5 fruit fly cellular contexts compared by ENCODE assay signal in the genomic region with DNA sequence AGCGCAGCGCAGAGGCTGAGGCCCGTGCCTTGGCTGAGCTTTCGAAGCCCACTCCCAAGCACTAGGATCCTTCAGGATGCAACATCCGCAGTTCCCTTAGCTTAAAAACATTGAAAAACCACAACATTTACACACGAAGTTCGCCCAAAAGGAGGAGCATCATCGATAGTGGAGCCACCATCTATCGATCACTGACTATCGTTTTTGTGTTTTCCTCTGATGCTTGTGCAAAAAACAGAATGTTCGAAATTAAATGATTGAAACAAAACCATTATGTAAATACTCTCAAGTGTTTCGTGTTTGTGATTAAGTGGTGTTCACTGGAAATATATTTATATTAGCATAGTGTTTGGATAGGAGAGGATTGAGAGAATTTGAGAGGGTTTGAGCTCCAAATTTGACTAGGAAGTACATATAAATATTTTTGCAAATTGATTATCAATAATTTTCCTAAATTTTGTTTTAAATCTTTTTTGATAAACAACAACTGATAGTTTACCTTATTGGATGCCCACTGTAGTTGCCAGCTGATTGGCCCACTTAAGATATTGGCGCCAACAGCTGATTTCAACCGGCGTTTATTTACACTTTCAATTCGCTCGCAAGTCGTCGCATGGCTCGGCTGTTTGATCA.
TF ChIP-seq lines count a peak whose summit lies in the region.

A gene (plus strand): TSS at position 580 of the 633 bp plus-strand sequence.

TF ChIP-seq in whole organism, adult, 20 proteins besides CTCF, POLR2A, EP300 and RAD21 (continued from another document):
- TF ChIP-seq Mnt (GFP tag; optimal IDR thresholded peaks at IDR 0.05; lab: Kevin White, UChicago) (peak; percentile 57), bab1 (GFP tag; optimal IDR thresholded peaks at IDR 0.05; lab: Kevin White, UChicago) (peak; percentile 77), toe (GFP tag; optimal IDR thresholded peaks at IDR 0.05; lab: Kevin White, UChicago) (peak; percentile 64), cnc (optimal IDR thresholded peaks at IDR 0.05; lab: Kevin White, UChicago) (no peak)

TF ChIP-seq in whole organism, embryonic, 481 proteins besides CTCF, POLR2A, EP300 and RAD21 (continued from another document and continues in another):
- TF ChIP-seq unc-4 (GFP tag; IDR thresholded peaks at IDR 0.05; lab: Robert Waterston, UW; ENCODE audit: partially characterized antibody) (peak; percentile 48; the same call in 1 of the 2 replicates), CG8290 (GFP tag; optimal IDR thresholded peaks at IDR 0.05; lab: Kevin White, UChicago) (peak; percentile 88), CG8290 (tag; optimal IDR thresholded peaks at IDR 0.05; lab: Kevin White, UChicago) (peak; percentile 38 to 50), CG6765 (GFP tag; optimal IDR thresholded peaks at IDR 0.05; lab: Kevin White, UChicago) (peak; percentile 55), CG8388 (GFP tag; optimal IDR thresholded peaks at IDR 0.05; lab: Kevin White, UChicago) (peak; percentile 81), CG2678 (tag; optimal IDR thresholded peaks at IDR 0.05; lab: Kevin White, UChicago) (peak; percentile 83), Vsx1 (GFP tag; optimal IDR thresholded peaks at IDR 0.05; lab: Kevin White, UChicago) (peak; percentile 92), luna (GFP tag; optimal IDR thresholded peaks at IDR 0.05; lab: Kevin White, UChicago) (no peak), jigr1 (GFP tag; IDR thresholded peaks at IDR 0.05; lab: Robert Waterston, UW) (no peak), lab (GFP tag; optimal IDR thresholded peaks at IDR 0.05; lab: Kevin White, UChicago) (peak; percentile 82), Lim3 (GFP tag; IDR thresholded peaks at IDR 0.05; lab: Robert Waterston, UW) (no peak; the same call in 1 of the 2 replicates), CG11093 (GFP tag; IDR thresholded peaks at IDR 0.05; lab: Robert Waterston, UW) (peak; percentile 66; the same call in 2 of the 3 replicates), CG3847 (GFP tag; IDR thresholded peaks at IDR 0.05; lab: Robert Waterston, UW) (peak; percentile 48), inv (GFP tag; IDR thresholded peaks at IDR 0.05; lab: Robert Waterston, UW; ENCODE audit: partially characterized antibody) (peak; percentile 15; the same call in 1 of the 2 replicates), tup (GFP tag; optimal IDR thresholded peaks at IDR 0.05; lab: Kevin White, UChicago) (peak; percentile 37), nerfin-2 (GFP tag; IDR thresholded peaks at IDR 0.05; lab: Robert Waterston, UW; ENCODE audit: partially characterized antibody) (no peak), dysf (GFP tag; IDR thresholded peaks at IDR 0.05; lab: Robert Waterston, UW) (peak; percentile 78), CG14710 (tag; optimal IDR thresholded peaks at IDR 0.05; lab: Kevin White, UChicago) (peak; percentile 76), jumu (GFP tag; optimal IDR thresholded peaks at IDR 0.05; lab: Kevin White, UChicago) (peak; percentile 43), CG18011 (GFP tag; optimal IDR thresholded peaks at IDR 0.05; lab: Kevin White, UChicago) (peak; percentile 43), CG17385 (GFP tag; optimal IDR thresholded peaks at IDR 0.05; lab: Kevin White, UChicago) (peak; percentile 73), Chrac-16 (GFP tag; optimal IDR thresholded peaks at IDR 0.05; lab: Kevin White, UChicago) (peak; percentile 57), Sox100B (GFP tag; optimal IDR thresholded peaks at IDR 0.05; lab: Kevin White, UChicago) (peak; percentile 82), odd (GFP tag; optimal IDR thresholded peaks at IDR 0.05; lab: Kevin White, UChicago) (peak; percentile 70), abd-A (tag; optimal IDR thresholded peaks at IDR 0.05; lab: Kevin White, UChicago) (no peak), CG6689 (GFP tag; IDR thresholded peaks at IDR 0.05; lab: Robert Waterston, UW) (peak; percentile 67), Dll (GFP tag; IDR thresholded peaks at IDR 0.05; lab: Robert Waterston, UW; ENCODE audit: partially characterized antibody) (peak; percentile 58), CG30403 (GFP tag; optimal IDR thresholded peaks at IDR 0.05; lab: Kevin White, UChicago) (peak; percentile 83)

TF ChIP-seq in whole organism, prepupa, 60 proteins besides CTCF, POLR2A, EP300 and RAD21 (continued from another document and continues in another):
- TF ChIP-seq Ets21C (GFP tag; optimal IDR thresholded peaks at IDR 0.05; lab: Kevin White, UChicago) (peak; percentile 66), net (GFP tag; optimal IDR thresholded peaks at IDR 0.05; lab: Kevin White, UChicago) (peak; percentile 79), CG6276 (GFP tag; optimal IDR thresholded peaks at IDR 0.05; lab: Kevin White, UChicago) (no peak), Hr39 (GFP tag; optimal IDR thresholded peaks at IDR 0.05; lab: Kevin White, UChicago) (peak; percentile 74), dac (GFP tag; optimal IDR thresholded peaks at IDR 0.05; lab: Kevin White, UChicago) (no peak), Met (GFP tag; optimal IDR thresholded peaks at IDR 0.05; lab: Kevin White, UChicago) (peak; percentile 88), Ets96B (tag; optimal IDR thresholded peaks at IDR 0.05; lab: Kevin White, UChicago) (peak; percentile 73), achi (GFP tag; optimal IDR thresholded peaks at IDR 0.05; lab: Kevin White, UChicago) (peak; percentile 78), dsx (GFP tag; optimal IDR thresholded peaks at IDR 0.05; lab: Kevin White, UChicago; ENCODE audit: poor library complexity, severe bottlenecking) (peak; percentile 59), CG8632 (GFP tag; optimal IDR thresholded peaks at IDR 0.05; lab: Kevin White, UChicago) (peak; percentile 74), Smox (GFP tag; optimal IDR thresholded peaks at IDR 0.05; lab: Kevin White, UChicago) (peak; percentile 86), CG7368 (GFP tag; optimal IDR thresholded peaks at IDR 0.05; lab: Kevin White, UChicago) (peak; percentile 63), CG3919 (GFP tag; optimal IDR thresholded peaks at IDR 0.05; lab: Kevin White, UChicago) (peak; percentile 83), Eip93F (GFP tag; optimal IDR thresholded peaks at IDR 0.05; lab: Kevin White, UChicago) (no peak), Eip75B (GFP tag; optimal IDR thresholded peaks at IDR 0.05; lab: Kevin White, UChicago) (peak; percentile 86), CG34406 (GFP tag; optimal IDR thresholded peaks at IDR 0.05; lab: Kevin White, UChicago) (peak; percentile 68), CG1621 (tag; optimal IDR thresholded peaks at IDR 0.05; lab: Kevin White, UChicago) (peak; percentile 70), eg (GFP tag; IDR thresholded peaks at IDR 0.05; lab: Robert Waterston, UW) (peak; percentile 82), CG6792 (GFP tag; optimal IDR thresholded peaks at IDR 0.05; lab: Kevin White, UChicago) (peak; percentile 80), CG32006 (GFP tag; optimal IDR thresholded peaks at IDR 0.05; lab: Kevin White, UChicago) (peak; percentile 73), CG15336 (GFP tag; IDR thresholded peaks at IDR 0.05; lab: Robert Waterston, UW) (peak; percentile 82), Blimp-1 (GFP tag; optimal IDR thresholded peaks at IDR 0.05; lab: Kevin White, UChicago) (peak; percentile 58), CG11762 (GFP tag; optimal IDR thresholded peaks at IDR 0.05; lab: Kevin White, UChicago; ENCODE audit: insufficient read depth) (peak; percentile 47), CG11294 (GFP tag; IDR thresholded peaks at IDR 0.05; lab: Robert Waterston, UW) (no peak; the same call in 1 of the 2 replicates), CG6163 (GFP tag; IDR thresholded peaks at IDR 0.05; lab: Robert Waterston, UW) (peak; percentile 71; the same call in 2 of the 3 replicates), CG6808 (GFP tag; optimal IDR thresholded peaks at IDR 0.05; lab: Kevin White, UChicago) (peak; percentile 75), CG9139 (GFP tag; optimal IDR thresholded peaks at IDR 0.05; lab: Kevin White, UChicago) (no peak), Eip78C (GFP tag; lab: Kevin White, UChicago) (peak; percentile 95), pdm3 (GFP tag; optimal IDR thresholded peaks at IDR 0.05; lab: Kevin White, UChicago) (peak; percentile 81), CG11902 (GFP tag; optimal IDR thresholded peaks at IDR 0.05; lab: Kevin White, UChicago) (peak; percentile 37)

TF ChIP-seq in whole organism, pupa, 21 proteins besides CTCF, POLR2A, EP300 and RAD21 (continued from another document):
- no peak; the same call in 1 of the 2 replicates for TF ChIP-seq rn (GFP tag; IDR thresholded peaks at IDR 0.05; lab: Robert Waterston, UW)
- TF ChIP-seq CG17806 (tag; optimal IDR thresholded peaks at IDR 0.05; lab: Kevin White, UChicago) = peak; percentile 74
TF ChIP-seq in whole organism, pupa: peak in this region for 13.

TF ChIP-seq in whole organism, wandering third instar larva, 38 proteins besides CTCF, POLR2A, EP300 and RAD21 (continued from another document):
- no peak for TF ChIP-seq Myc (optimal IDR thresholded peaks at IDR 0.05; lab: Kevin White, UChicago)
- TF ChIP-seq Dif (GFP tag; optimal IDR thresholded peaks at IDR 0.05; lab: Kevin White, UChicago; ENCODE audit: partially characterized antibody) = no peak
- TF ChIP-seq dmrt93B (GFP tag; optimal IDR thresholded peaks at IDR 0.05; lab: Kevin White, UChicago) = peak; percentile 51
- no peak for TF ChIP-seq N (GFP tag; optimal IDR thresholded peaks at IDR 0.05; lab: Kevin White, UChicago)
- TF ChIP-seq Hnf4 (GFP tag; optimal IDR thresholded peaks at IDR 0.05; lab: Kevin White, UChicago) = peak; percentile 80
- TF ChIP-seq CrebA (GFP tag; optimal IDR thresholded peaks at IDR 0.05; lab: Kevin White, UChicago; ENCODE audit: borderline replicate concordance) = no peak
- TF ChIP-seq rgr (GFP tag; optimal IDR thresholded peaks at IDR 0.05; lab: Kevin White, UChicago) = peak; percentile 85
- peak; percentile 71 for TF ChIP-seq psq (GFP tag; optimal IDR thresholded peaks at IDR 0.05; lab: Kevin White, UChicago)
- no peak for TF ChIP-seq pan (optimal IDR thresholded peaks at IDR 0.05; lab: Kevin White, UChicago)
- peak; percentile 28 to 87 for TF ChIP-seq foxo (GFP tag; optimal IDR thresholded peaks at IDR 0.05; lab: Kevin White, UChicago)
- peak; percentile 80 for TF ChIP-seq OdsH (GFP tag; optimal IDR thresholded peaks at IDR 0.05; lab: Kevin White, UChicago)
- no peak for TF ChIP-seq Mio (GFP tag; optimal IDR thresholded peaks at IDR 0.05; lab: Kevin White, UChicago)
- TF ChIP-seq dsf (GFP tag; optimal IDR thresholded peaks at IDR 0.05; lab: Kevin White, UChicago; ENCODE audit: borderline replicate concordance) = peak; percentile 48
- peak; percentile 30 for TF ChIP-seq CG9705 (GFP tag; optimal IDR thresholded peaks at IDR 0.05; lab: Kevin White, UChicago)
- TF ChIP-seq jim (GFP tag; optimal IDR thresholded peaks at IDR 0.05; lab: Kevin White, UChicago) = no peak
